Worm (Caenorhabditis elegans) whole organism, early embryonic: ENCODE results near the gene gcy-14.

ENCODE experiments used
- B0310.2 ChIP-seq: sonication (generic microtip); optimal IDR thresholded peaks from 2 replicates; lab custom pipeline; 2016; ENCODE audit warnings: mild to moderate bottlenecking, missing genetic modification characterization, missing compliant biosample characterization
- ama-1 ChIP-seq: fragments of 150-350 bp; optimal IDR thresholded peaks from 2 replicates; lab custom pipeline; 2014
- ceh-13 ChIP-seq: fragments of 200-800 bp; sonication (Bioruptor generic); optimal IDR thresholded peaks from 2 replicates; lab custom pipeline; 2018; ENCODE audit warnings: mild to moderate bottlenecking, missing genetic modification characterization, missing compliant biosample characterization
- sea-1 ChIP-seq: fragments of 200-800 bp; sonication (Bioruptor generic); conservative IDR thresholded peaks from 2 replicates; pipeline ENCODE4 v1.3.6; 2022; ENCODE audit warnings: missing genetic modification characterization, missing compliant biosample characterization

DNA sequence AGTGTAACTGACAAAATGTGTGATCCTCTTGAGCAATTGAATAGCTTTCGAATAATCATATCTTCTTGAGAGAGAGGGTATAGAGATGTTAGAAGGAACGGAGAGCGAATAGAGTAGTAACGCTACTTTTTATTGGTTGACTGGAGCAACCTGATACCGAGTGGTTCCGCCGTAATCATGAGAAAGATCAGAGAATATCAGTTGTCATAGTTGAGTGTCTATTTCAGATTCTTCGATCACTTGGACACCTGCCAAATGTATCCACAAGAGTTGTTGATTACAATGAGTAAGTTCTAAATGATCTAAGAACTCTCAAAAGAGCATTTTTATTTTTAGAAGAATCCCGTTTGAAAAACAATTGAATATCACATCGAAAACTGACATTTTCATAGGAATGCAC, 42.7 kb upstream of the gcy-14 start:
- TF ChIP-seq sea-1 (GFP tag; lab: Robert Waterston, UW), result no peak
- no peak for TF ChIP-seq B0310.2 (tag; lab: Kevin White, UChicago)
- no peak for TF ChIP-seq ama-1 (lab: Kevin White, UChicago)
- no peak for TF ChIP-seq ceh-13
